Fruit fly (Drosophila melanogaster): ENCODE measurements around the gene CG43924.

The CG43924 gene

dm6 chr2L:15750523-15751258 is 39.8 kb upstream of the CG43924 start, which contains the start of gene ND-B17 (continued):
- TF ChIP-seq CG13123 (GFP tag; optimal IDR thresholded peaks at IDR 0.05) (no peak), zfh2 (GFP tag; optimal IDR thresholded peaks at IDR 0.05) (peak; percentile 57), zf30C (GFP tag; optimal IDR thresholded peaks at IDR 0.05) (no peak), tll (GFP tag; optimal IDR thresholded peaks at IDR 0.05) (no peak), mam (GFP tag; optimal IDR thresholded peaks at IDR 0.05) (peak; percentile 76), CG6654 (GFP tag; optimal IDR thresholded peaks at IDR 0.05) (no peak), psq (GFP tag; optimal IDR thresholded peaks at IDR 0.05) (no peak), Ada2b (GFP tag; IDR thresholded peaks at IDR 0.05) (peak; percentile 27; the same call in 1 of the 2 replicates), CG8388 (GFP tag; optimal IDR thresholded peaks at IDR 0.05) (no peak), CG17328 (GFP tag; IDR thresholded peaks at IDR 0.05) (peak; percentile 71), Bgb (GFP tag; IDR thresholded peaks at IDR 0.05; ENCODE audit: partially characterized antibody) (no peak; the same call in 1 of the 2 replicates), ham (GFP tag; IDR thresholded peaks at IDR 0.05) (no peak), Eip74EF (GFP tag; optimal IDR thresholded peaks at IDR 0.05) (no peak), seq (GFP tag; IDR thresholded peaks at IDR 0.05) (no peak), CG4328 (GFP tag; optimal IDR thresholded peaks at IDR 0.05) (no peak), sim (GFP tag; IDR thresholded peaks at IDR 0.05) (no peak), CG10462 (GFP tag; optimal IDR thresholded peaks at IDR 0.05) (peak; percentile 19), cad (GFP tag; optimal IDR thresholded peaks at IDR 0.05) (no peak), pnt (GFP tag; optimal IDR thresholded peaks at IDR 0.05) (no peak), pb (GFP tag; optimal IDR thresholded peaks at IDR 0.05) (no peak), bbx (GFP tag; IDR thresholded peaks at IDR 0.05; ENCODE audit: partially characterized antibody) (peak; percentile 31; the same call in 1 of the 2 replicates), HLH54F (GFP tag; optimal IDR thresholded peaks at IDR 0.05) (peak; percentile 59), twi (tag; optimal IDR thresholded peaks at IDR 0.05) (peak; percentile 27), CG6689 (GFP tag; IDR thresholded peaks at IDR 0.05) (no peak), CG10366 (GFP tag; IDR thresholded peaks at IDR 0.05) (peak; percentile 57), ara (GFP tag; IDR thresholded peaks at IDR 0.05) (no peak), CG1792 (GFP tag; optimal IDR thresholded peaks at IDR 0.05) (no peak), CG6683 (GFP tag; optimal IDR thresholded peaks at IDR 0.05) (no peak), Fer1 (GFP tag; optimal IDR thresholded peaks at IDR 0.05) (no peak), Atf6 (GFP tag; IDR thresholded peaks at IDR 0.05) (no peak), ash1 (GFP tag; optimal IDR thresholded peaks at IDR 0.05) (no peak), danr (GFP tag; IDR thresholded peaks at IDR 0.05) (no peak), CG13296 (GFP tag; optimal IDR thresholded peaks at IDR 0.05) (no peak), corto (GFP tag; optimal IDR thresholded peaks at IDR 0.05) (no peak), CG17385 (GFP tag; optimal IDR thresholded peaks at IDR 0.05) (no peak), HHEX (GFP tag; optimal IDR thresholded peaks at IDR 0.05) (no peak), CG14860 (GFP tag; IDR thresholded peaks at IDR 0.05; ENCODE audit: partially characterized antibody) (no peak), CG2678 (tag; optimal IDR thresholded peaks at IDR 0.05) (no peak), fru (optimal IDR thresholded peaks at IDR 0.05) (no peak), CG10959 (GFP tag; IDR thresholded peaks at IDR 0.05) (0 out of 2 replicates have a peak, but pooled peaks have one; percentile 27), CG5953 (GFP tag; IDR thresholded peaks at IDR 0.05) (no peak), Trl (optimal IDR thresholded peaks at IDR 0.05) (no peak), Trl (GFP tag; optimal IDR thresholded peaks at IDR 0.05) (peak; percentile 66), Hr39 (optimal IDR thresholded peaks at IDR 0.05) (no peak), wek (GFP tag; optimal IDR thresholded peaks at IDR 0.05) (no peak), CG16813 (GFP tag; IDR thresholded peaks at IDR 0.05; ENCODE audit: partially characterized antibody) (0 out of 3 replicates have a peak, but pooled peaks have one; percentile 23), CG17802 (tag; optimal IDR thresholded peaks at IDR 0.05) (no peak), CG12942 (GFP tag; optimal IDR thresholded peaks at IDR 0.05) (peak; percentile 55), toy (GFP tag; IDR thresholded peaks at IDR 0.05) (no peak), Dp (GFP tag; optimal IDR thresholded peaks at IDR 0.05) (peak; percentile 18), CG4424 (GFP tag; optimal IDR thresholded peaks at IDR 0.05) (no peak)

Data from whole organism, embryonic.